Fruit fly (Drosophila melanogaster): ENCODE data around the gene Smyd4-2.

Smyd4-2 gene

DNA sequence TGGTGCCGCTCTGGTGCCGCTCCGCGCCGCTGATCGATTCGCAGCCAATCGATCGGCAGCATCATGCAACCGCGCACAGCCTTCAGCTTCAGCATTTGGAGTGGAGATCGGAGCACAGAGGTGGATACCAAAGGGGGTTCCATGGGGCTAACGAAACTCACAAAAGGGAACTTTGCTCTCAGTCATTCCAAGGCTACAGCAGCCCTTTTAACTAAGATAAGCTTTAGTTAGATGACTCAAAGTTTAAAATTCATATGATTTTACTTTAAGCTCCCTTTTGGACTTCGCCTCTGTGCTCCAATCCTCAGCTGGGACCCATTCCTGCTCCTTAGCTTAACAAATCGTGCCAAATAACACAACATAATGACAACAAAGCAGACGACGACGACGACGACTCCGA lies 18.7 kb upstream of the Smyd4-2 start:
- no peak for TF ChIP-seq bab1 (GFP tag; optimal IDR thresholded peaks at IDR 0.05)
- no peak for TF ChIP-seq CG5204 (GFP tag; optimal IDR thresholded peaks at IDR 0.05)
- no peak for TF ChIP-seq CG11617 (GFP tag; optimal IDR thresholded peaks at IDR 0.05)
- TF ChIP-seq Clk (GFP tag; optimal IDR thresholded peaks at IDR 0.05), result no peak

DNA sequence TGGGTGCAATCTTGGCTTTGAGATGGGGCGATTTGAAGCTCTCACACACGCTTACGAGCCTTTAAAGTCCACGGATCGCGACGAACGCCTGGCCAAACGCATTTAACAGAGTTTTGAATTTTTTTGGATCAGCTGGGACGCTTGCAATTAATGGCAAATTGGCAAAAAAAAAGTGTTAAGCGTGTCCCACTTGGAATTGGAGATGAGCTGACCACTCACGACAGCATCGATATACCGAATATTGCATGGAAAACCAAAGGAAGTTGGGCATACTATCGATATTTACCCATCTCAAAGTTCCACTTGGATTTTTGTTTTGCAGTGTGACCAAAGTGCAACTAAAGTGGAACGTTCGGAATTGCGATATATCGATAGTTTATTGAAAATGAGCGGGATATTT lies 15.6 kb upstream of the Smyd4-2 start, which contains the start of gene ArfGAP1:
Gene ArfGAP1, minus strand, starts transcription at position 240 of the 400 bp plus-strand sequence.
- TF ChIP-seq Mnt (GFP tag; optimal IDR thresholded peaks at IDR 0.05), result peak; percentile 14
- no peak for TF ChIP-seq cnc (optimal IDR thresholded peaks at IDR 0.05)
- no peak for TF ChIP-seq pad (GFP tag; optimal IDR thresholded peaks at IDR 0.05)
- TF ChIP-seq tj (GFP tag; optimal IDR thresholded peaks at IDR 0.05), result peak; percentile 61
- TF ChIP-seq CG12768 (GFP tag; optimal IDR thresholded peaks at IDR 0.05), result no peak
- TF ChIP-seq CG7045 (GFP tag; optimal IDR thresholded peaks at IDR 0.05), result no peak
- TF ChIP-seq toe (GFP tag; optimal IDR thresholded peaks at IDR 0.05), result no peak
- TF ChIP-seq CG11617 (GFP tag; optimal IDR thresholded peaks at IDR 0.05), result no peak
- TF ChIP-seq bab1 (GFP tag; optimal IDR thresholded peaks at IDR 0.05), result peak; percentile 27
- no peak for TF ChIP-seq CG5204 (GFP tag; optimal IDR thresholded peaks at IDR 0.05)
- no peak for TF ChIP-seq ovo (GFP tag; optimal IDR thresholded peaks at IDR 0.05)
- no peak for TF ChIP-seq Clk (GFP tag; optimal IDR thresholded peaks at IDR 0.05)
- no peak for TF ChIP-seq CG7101 (tag; optimal IDR thresholded peaks at IDR 0.05)
- no peak for TF ChIP-seq CG1620 (GFP tag; optimal IDR thresholded peaks at IDR 0.05)
- no peak for TF ChIP-seq Crg-1 (GFP tag; optimal IDR thresholded peaks at IDR 0.05)
- TF ChIP-seq kay (GFP tag; ENCODE audit: borderline replicate concordance), result no peak

- TF ChIP-seq CG7045 (GFP tag; optimal IDR thresholded peaks at IDR 0.05), result no peak
- TF ChIP-seq Mnt (GFP tag; optimal IDR thresholded peaks at IDR 0.05), result peak; percentile 33
- no peak for TF ChIP-seq Hr96 (GFP tag; optimal IDR thresholded peaks at IDR 0.05)
- TF ChIP-seq CG1620 (GFP tag; optimal IDR thresholded peaks at IDR 0.05), result no peak
- TF ChIP-seq bab1 (GFP tag; optimal IDR thresholded peaks at IDR 0.05), result peak; percentile 70
- no peak for TF ChIP-seq ovo (GFP tag; optimal IDR thresholded peaks at IDR 0.05)
- TF ChIP-seq CG33017 (tag; optimal IDR thresholded peaks at IDR 0.05), result no peak
- TF ChIP-seq CG12768 (GFP tag; optimal IDR thresholded peaks at IDR 0.05), result no peak
- no peak for TF ChIP-seq cic (GFP tag; optimal IDR thresholded peaks at IDR 0.05)
- no peak for TF ChIP-seq CG5204 (GFP tag; optimal IDR thresholded peaks at IDR 0.05)
- no peak for TF ChIP-seq Clk (GFP tag; optimal IDR thresholded peaks at IDR 0.05)
- TF ChIP-seq tj (GFP tag; optimal IDR thresholded peaks at IDR 0.05), result peak; percentile 94
- no peak for TF ChIP-seq cnc (optimal IDR thresholded peaks at IDR 0.05)
- TF ChIP-seq CG14711 (tag; optimal IDR thresholded peaks at IDR 0.05), result peak; percentile 26
- TF ChIP-seq kay (GFP tag; ENCODE audit: borderline replicate concordance), result no peak
- TF ChIP-seq Crg-1 (GFP tag; optimal IDR thresholded peaks at IDR 0.05), result no peak
- TF ChIP-seq CG7101 (tag; optimal IDR thresholded peaks at IDR 0.05), result peak; percentile 22
- no peak for TF ChIP-seq CG11617 (GFP tag; optimal IDR thresholded peaks at IDR 0.05)
- TF ChIP-seq pad (GFP tag; optimal IDR thresholded peaks at IDR 0.05), result no peak
- no peak for TF ChIP-seq toe (GFP tag; optimal IDR thresholded peaks at IDR 0.05)
Observed at dm6 chr3L:12414189-12414964, 12.6 kb upstream of the Smyd4-2 start, which contains the start of gene SCaMC. TSS of gene SCaMC (minus strand) at chr3L:12414842.

DNA sequence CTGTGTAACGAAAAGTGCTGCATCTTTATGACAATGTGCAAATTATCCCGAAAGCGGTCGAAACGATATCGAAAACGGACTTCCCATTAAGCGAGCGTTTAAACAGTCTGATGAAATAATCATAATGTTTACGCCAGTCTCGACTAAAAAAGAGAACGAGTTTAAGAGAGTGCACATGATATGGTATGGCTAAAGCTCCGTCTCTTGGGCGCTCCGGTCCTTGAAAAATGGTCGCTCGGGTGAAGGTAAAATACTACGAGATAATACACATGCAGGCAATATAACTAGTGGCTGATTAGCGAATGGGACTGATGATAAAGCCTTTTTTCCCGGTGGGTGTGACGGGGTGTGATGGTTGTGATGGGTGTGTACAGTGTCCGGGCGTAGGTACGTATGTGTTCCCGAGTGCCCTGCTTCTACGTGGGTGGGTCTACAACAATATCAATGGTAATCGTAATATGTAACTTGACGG lies 9.5 kb upstream of the Smyd4-2 start:
- peak; percentile 94 for TF ChIP-seq kay (GFP tag; ENCODE audit: borderline replicate concordance)
- TF ChIP-seq Clk (GFP tag; optimal IDR thresholded peaks at IDR 0.05), result no peak
- TF ChIP-seq cic (GFP tag; optimal IDR thresholded peaks at IDR 0.05), result peak; percentile 96
- no peak for TF ChIP-seq ovo (GFP tag; optimal IDR thresholded peaks at IDR 0.05)
- peak; percentile 58 for TF ChIP-seq CG12768 (GFP tag; optimal IDR thresholded peaks at IDR 0.05)
- no peak for TF ChIP-seq cnc (optimal IDR thresholded peaks at IDR 0.05)
- TF ChIP-seq Mnt (GFP tag; optimal IDR thresholded peaks at IDR 0.05), result peak; percentile 34

DNA sequence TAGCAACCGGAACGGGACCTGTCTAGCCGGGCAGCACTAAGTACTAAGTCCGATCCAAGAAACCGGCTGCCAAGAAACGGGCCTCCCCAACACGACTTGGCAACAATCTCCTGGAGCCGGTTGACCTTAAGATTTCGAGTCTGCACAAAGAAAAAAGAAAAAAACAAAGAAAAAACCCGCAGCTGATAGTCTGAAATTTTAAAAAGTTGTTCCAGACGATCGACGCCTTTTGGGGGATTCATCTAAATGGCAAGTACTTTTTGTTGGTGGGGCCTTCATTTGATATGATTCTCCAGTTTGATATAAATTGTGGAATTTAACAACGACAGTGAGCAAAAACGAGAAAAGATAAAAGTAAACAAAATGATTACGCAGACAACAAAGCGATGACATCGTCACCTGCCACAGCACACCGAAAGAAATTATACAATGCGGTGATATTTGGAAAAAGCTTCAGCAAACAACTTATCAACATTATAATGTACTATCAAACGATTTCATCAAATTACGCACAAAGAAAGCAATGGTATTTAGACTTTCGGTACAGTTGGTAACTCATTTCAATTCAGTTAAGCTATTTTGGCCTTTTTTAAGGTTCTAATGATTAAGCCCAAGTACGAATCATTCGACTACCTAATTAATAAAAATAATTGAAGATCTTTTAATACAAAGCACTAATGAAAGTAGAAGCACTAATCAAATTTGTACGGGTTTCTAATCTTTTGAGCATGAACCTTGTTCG lies 8.9 kb upstream of the Smyd4-2 start:
- TF ChIP-seq CG33017 (tag; optimal IDR thresholded peaks at IDR 0.05) (no peak), CG11617 (GFP tag; optimal IDR thresholded peaks at IDR 0.05) (no peak), cnc (optimal IDR thresholded peaks at IDR 0.05) (peak in 1 of 2 experiments; percentile 7)

dm6 chr3L:12409343-12410302 lies 7.9 kb upstream of the Smyd4-2 start:
- TF ChIP-seq cnc (optimal IDR thresholded peaks at IDR 0.05) (no peak), cic (GFP tag; optimal IDR thresholded peaks at IDR 0.05) (peak; percentile 71), ovo (GFP tag; optimal IDR thresholded peaks at IDR 0.05) (no peak), CG11617 (GFP tag; optimal IDR thresholded peaks at IDR 0.05) (no peak), bab1 (GFP tag; optimal IDR thresholded peaks at IDR 0.05) (no peak), CG14711 (tag; optimal IDR thresholded peaks at IDR 0.05) (no peak), toe (GFP tag; optimal IDR thresholded peaks at IDR 0.05) (no peak), Clk (GFP tag; optimal IDR thresholded peaks at IDR 0.05) (peak; percentile 11), CG1620 (GFP tag; optimal IDR thresholded peaks at IDR 0.05) (no peak), tj (GFP tag; optimal IDR thresholded peaks at IDR 0.05) (no peak), Crg-1 (GFP tag; optimal IDR thresholded peaks at IDR 0.05) (no peak), CG33017 (tag; optimal IDR thresholded peaks at IDR 0.05) (no peak), CG12768 (GFP tag; optimal IDR thresholded peaks at IDR 0.05) (peak; percentile 57), kay (GFP tag; ENCODE audit: borderline replicate concordance) (peak; percentile 96), Mnt (GFP tag; optimal IDR thresholded peaks at IDR 0.05) (peak; percentile 4), CG7045 (GFP tag; optimal IDR thresholded peaks at IDR 0.05) (peak; percentile 20)

Data from whole organism, adult.